Worm (Caenorhabditis elegans) whole organism, L3 larva: ENCODE results near the gene F53B1.9.

Source experiments
- R02D3.7 ChIP-seq: fragments of 150-350 bp; optimal IDR thresholded peaks from 2 replicates; lab custom pipeline; 2014; ENCODE audit warnings: missing biosample characterization, missing genetic modification characterization
- ZK546.5 ChIP-seq: sonication (generic microtip); optimal IDR thresholded peaks from 2 replicates; lab custom pipeline; 2017; ENCODE audit warnings: missing biosample characterization, missing genetic modification characterization
- aly-2 ChIP-seq: fragments of 150-350 bp; optimal IDR thresholded peaks from 2 replicates; lab custom pipeline; 2014; ENCODE audit warnings: missing biosample characterization, missing genetic modification characterization
- ama-1 ChIP-seq: fragments of 150-350 bp; optimal IDR thresholded peaks from 2 replicates; lab custom pipeline; 2018
- ceh-16 ChIP-seq: sonication (generic microtip); optimal IDR thresholded peaks from 2 replicates; lab custom pipeline; 2017; ENCODE audit warnings: missing biosample characterization, missing genetic modification characterization
- ceh-28 ChIP-seq: fragments of 150-350 bp; optimal IDR thresholded peaks from 2 replicates; lab custom pipeline; 2014; ENCODE audit warnings: missing biosample characterization, missing genetic modification reagents, missing genetic modification characterization
- ceh-82 ChIP-seq: fragments of 150-350 bp; optimal IDR thresholded peaks from 2 replicates; lab custom pipeline; 2014; ENCODE audit warnings: missing biosample characterization, missing genetic modification characterization
- ceh-9 ChIP-seq: sonication (generic microtip); optimal IDR thresholded peaks from 2 replicates; lab custom pipeline; 2018; ENCODE audit warnings: missing biosample characterization, missing genetic modification characterization
- daf-12 ChIP-seq: fragments of 150-350 bp; optimal IDR thresholded peaks from 2 replicates; lab custom pipeline; 2014; ENCODE audit warnings: missing biosample characterization, missing genetic modification reagents, missing genetic modification characterization
- egl-27 ChIP-seq: sonication (generic microtip); optimal IDR thresholded peaks from 4 replicates; lab custom pipeline; 2017; ENCODE audit warnings: missing biosample characterization, missing genetic modification reagents, missing genetic modification characterization
- egl-5 ChIP-seq: fragments of 150-350 bp; optimal IDR thresholded peaks from 2 replicates; lab custom pipeline; 2017; ENCODE audit warnings: missing biosample characterization, missing genetic modification reagents, missing genetic modification characterization, inconsistent platforms
- elt-1 ChIP-seq: fragments of 150-350 bp; optimal IDR thresholded peaks from 2 replicates; lab custom pipeline; 2014; ENCODE audit warnings: missing biosample characterization, missing genetic modification characterization
- elt-2 ChIP-seq: sonication (generic microtip); optimal IDR thresholded peaks from 2 replicates; lab custom pipeline; 2016; ENCODE audit warnings: missing genetic modification reagents, mild to moderate bottlenecking, missing genetic modification characterization, missing compliant biosample characterization
- elt-3 ChIP-seq, 3 experiments: fragments of 150-350 bp in 1 of 3; sonication (generic microtip) in 2 of 3; optimal IDR thresholded peaks; 2 replicates in 2 of 3; 4 replicates in 1 of 3; lab custom pipeline; 2014 to 2017; ENCODE audit warnings: missing biosample characterization in 3 of 3, missing genetic modification characterization in 3 of 3
- eor-1 ChIP-seq, 2 experiments: fragments of 150-350 bp; optimal IDR thresholded peaks; 2 replicates each; lab custom pipeline; 2014 to 2018; ENCODE audit warnings: missing biosample characterization in 2 of 2, missing genetic modification characterization in 2 of 2
- fkh-10 ChIP-seq: sonication (generic microtip); optimal IDR thresholded peaks from 2 replicates; lab custom pipeline; 2017; ENCODE audit warnings: missing biosample characterization, missing genetic modification reagents, missing genetic modification characterization
- fos-1 ChIP-seq: fragments of 150-350 bp; optimal IDR thresholded peaks from 2 replicates; lab custom pipeline; 2014; ENCODE audit warnings: missing biosample characterization, missing genetic modification characterization
- jun-1 ChIP-seq: fragments of 150-350 bp; optimal IDR thresholded peaks from 2 replicates; lab custom pipeline; 2014; ENCODE audit warnings: missing biosample characterization, missing genetic modification reagents, missing genetic modification characterization
- lin-15B ChIP-seq: fragments of 150-350 bp; optimal IDR thresholded peaks from 2 replicates; lab custom pipeline; 2014; ENCODE audit warnings: missing biosample characterization, missing genetic modification characterization
- lin-39 ChIP-seq: fragments of 150-350 bp; optimal IDR thresholded peaks from 2 replicates; lab custom pipeline; 2018; ENCODE audit warnings: missing biosample characterization, missing genetic modification reagents, missing genetic modification characterization
- lsy-12 ChIP-seq: sonication (generic microtip); optimal IDR thresholded peaks from 2 replicates; lab custom pipeline; 2016; ENCODE audit warnings: mild to moderate bottlenecking, missing genetic modification characterization, missing compliant biosample characterization
- mdl-1 ChIP-seq: fragments of 150-350 bp; optimal IDR thresholded peaks from 2 replicates; lab custom pipeline; 2014; ENCODE audit warnings: missing biosample characterization, missing genetic modification characterization
- mml-1 ChIP-seq: fragments of 150-350 bp; sonication (generic microtip); optimal IDR thresholded peaks from 3 replicates; lab custom pipeline; 2014; ENCODE audit warnings: missing biosample characterization, missing genetic modification characterization
- nfya-1 ChIP-seq: sonication (generic microtip); optimal IDR thresholded peaks from 2 replicates; lab custom pipeline; 2017; ENCODE audit warnings: missing genetic modification characterization, mild to moderate bottlenecking, missing compliant biosample characterization, antibody characterized with exemption, moderate library complexity; ENCODE audit not compliant: insufficient read depth
- nhr-11 ChIP-seq: fragments of 150-350 bp; optimal IDR thresholded peaks from 2 replicates; lab custom pipeline; 2014; ENCODE audit warnings: missing biosample characterization, missing genetic modification characterization
- nhr-12 ChIP-seq: fragments of 150-350 bp; optimal IDR thresholded peaks from 2 replicates; lab custom pipeline; 2014; ENCODE audit warnings: missing biosample characterization, missing genetic modification characterization
- nhr-23 ChIP-seq: fragments of 150-350 bp; optimal IDR thresholded peaks from 2 replicates; lab custom pipeline; 2014; ENCODE audit warnings: missing biosample characterization, missing genetic modification reagents, missing genetic modification characterization
- nhr-237 ChIP-seq: fragments of 150-350 bp; optimal IDR thresholded peaks from 2 replicates; lab custom pipeline; 2014; ENCODE audit warnings: missing biosample characterization, missing genetic modification characterization
- nhr-25 ChIP-seq: sonication (generic microtip); optimal IDR thresholded peaks from 2 replicates; lab custom pipeline; 2017; ENCODE audit warnings: missing biosample characterization, missing genetic modification characterization
- nhr-28 ChIP-seq: fragments of 150-350 bp; optimal IDR thresholded peaks from 2 replicates; lab custom pipeline; 2014; ENCODE audit warnings: missing biosample characterization, missing genetic modification characterization
- nhr-43 ChIP-seq: sonication (generic microtip); optimal IDR thresholded peaks from 2 replicates; lab custom pipeline; 2016; ENCODE audit warnings: mild to moderate bottlenecking, missing genetic modification characterization, missing compliant biosample characterization; ENCODE audit not compliant: poor library complexity, severe bottlenecking
- nhr-67 ChIP-seq: fragments of 150-350 bp; optimal IDR thresholded peaks from 2 replicates; lab custom pipeline; 2014; ENCODE audit warnings: missing biosample characterization, missing genetic modification characterization
- nhr-76 ChIP-seq: fragments of 150-350 bp; sonication (generic microtip); optimal IDR thresholded peaks from 5 replicates; lab custom pipeline; 2014; ENCODE audit warnings: missing biosample characterization, missing genetic modification characterization
- nhr-77 ChIP-seq: fragments of 150-350 bp; optimal IDR thresholded peaks from 2 replicates; lab custom pipeline; 2014; ENCODE audit warnings: missing biosample characterization, missing genetic modification characterization
- pha-4 ChIP-seq: fragments of 150-350 bp; optimal IDR thresholded peaks from 2 replicates; lab custom pipeline; 2014; ENCODE audit warnings: missing biosample characterization, missing genetic modification reagents, missing genetic modification characterization
- pqm-1 ChIP-seq: fragments of 150-350 bp; optimal IDR thresholded peaks from 2 replicates; lab custom pipeline; 2017; ENCODE audit warnings: missing biosample characterization, missing genetic modification characterization, inconsistent platforms
- sea-2 ChIP-seq: fragments of 150-350 bp; sonication (generic microtip); optimal IDR thresholded peaks from 4 replicates; lab custom pipeline; 2014; ENCODE audit warnings: missing biosample characterization, missing genetic modification reagents, missing genetic modification characterization
- skn-1 ChIP-seq: fragments of 150-350 bp; optimal IDR thresholded peaks from 2 replicates; lab custom pipeline; 2014; ENCODE audit warnings: missing biosample characterization, missing genetic modification characterization
- snpc-4 ChIP-seq: fragments of 150-350 bp; optimal IDR thresholded peaks from 2 replicates; lab custom pipeline; 2014; ENCODE audit warnings: missing biosample characterization, missing genetic modification characterization
- tbx-2 ChIP-seq: sonication (generic microtip); optimal IDR thresholded peaks from 2 replicates; lab custom pipeline; 2016; ENCODE audit warnings: mild to moderate bottlenecking, missing genetic modification characterization, missing compliant biosample characterization
- unc-39 ChIP-seq: sonication (generic microtip); optimal IDR thresholded peaks from 4 replicates; lab custom pipeline; 2017; ENCODE audit warnings: missing biosample characterization, missing genetic modification characterization
- unc-62 ChIP-seq: fragments of 150-350 bp; sonication (generic microtip); optimal IDR thresholded peaks from 4 replicates; lab custom pipeline; 2014; ENCODE audit warnings: missing biosample characterization, missing genetic modification reagents, missing genetic modification characterization
- zag-1 ChIP-seq: fragments of 150-350 bp; optimal IDR thresholded peaks from 2 replicates; lab custom pipeline; 2014; ENCODE audit warnings: missing biosample characterization, missing genetic modification characterization
- ztf-11 ChIP-seq: fragments of 150-350 bp; optimal IDR thresholded peaks from 2 replicates; lab custom pipeline; 2014; ENCODE audit warnings: missing biosample characterization, missing genetic modification characterization
- ztf-4 ChIP-seq: fragments of 150-350 bp; optimal IDR thresholded peaks from 2 replicates; lab custom pipeline; 2014; ENCODE audit warnings: missing biosample characterization, missing genetic modification characterization

F53B1.9 gene

DNA sequence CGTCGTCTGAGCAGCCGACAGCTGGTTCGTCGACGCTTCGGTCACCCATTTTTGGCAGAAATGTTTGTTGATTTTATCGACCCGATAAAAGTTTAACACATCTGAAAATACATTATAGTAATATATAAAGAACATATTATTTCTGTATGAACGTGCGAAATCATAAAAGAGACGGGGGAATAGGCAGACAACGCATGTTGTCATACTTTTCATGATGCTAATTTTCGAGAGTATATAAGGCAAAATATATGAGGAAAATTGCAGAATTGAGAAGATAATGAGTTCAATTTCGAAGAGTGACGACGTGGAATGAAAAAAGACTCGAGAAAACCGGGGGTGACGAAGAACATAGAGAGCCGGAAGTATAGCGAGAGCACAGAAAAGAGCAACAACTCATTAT lies 1.5 kb downstream of the F53B1.9 start, which contains the start of gene F53B1.8:
F53B1.8 (minus strand) TSS at position 101 of the 400 bp plus-strand sequence.
- TF ChIP-seq unc-62 (GFP tag; lab: Kevin White, UChicago) (no peak), nhr-11 (tag; lab: Kevin White, UChicago) (no peak), lsy-12 (no peak), ztf-11 (tag; lab: Kevin White, UChicago) (no peak), mdl-1 (no peak), ama-1 (lab: Kevin White, UChicago) (no peak), ztf-4 (tag; lab: Kevin White, UChicago) (no peak), mml-1 (no peak), fkh-10 (no peak), lin-39 (no peak), zag-1 (tag; lab: Kevin White, UChicago) (no peak), jun-1 (tag; lab: Kevin White, UChicago) (no peak), nhr-25 (tag; lab: Kevin White, UChicago) (no peak), ceh-28 (tag; lab: Kevin White, UChicago) (no peak), eor-1 (tag; optimal IDR thresholded peaks at IDR 0.05; lab: Kevin White, UChicago) (no peak), snpc-4 (no peak)
- TF ChIP-seq, all 47 proteins: peak for 0

DNA sequence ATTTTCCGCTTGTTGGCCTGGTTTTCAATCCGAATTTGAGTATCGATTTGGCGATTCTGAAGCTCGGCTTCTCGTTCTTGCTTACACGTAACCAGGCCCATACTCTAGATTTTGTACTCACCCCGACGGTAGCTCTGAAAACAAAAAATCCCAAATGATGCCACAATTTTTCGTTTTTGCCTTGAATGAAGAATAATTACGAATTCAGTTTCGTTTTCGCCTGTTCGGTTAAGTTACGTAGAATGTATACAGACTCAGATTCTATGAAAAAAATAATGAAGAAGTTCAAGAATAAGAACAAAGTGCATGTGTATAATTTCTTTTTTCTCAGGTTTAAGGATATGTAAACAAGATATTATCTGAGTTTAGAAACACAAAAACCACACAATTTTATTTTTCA lies 10.7 kb downstream of the F53B1.9 start, which contains the start of gene gpa-5:
gpa-5 (minus strand) TSS at position 101 of the 400 bp plus-strand sequence.
- TF ChIP-seq ceh-82 (tag; lab: Kevin White, UChicago) (no peak), fkh-10 (no peak), lin-15B (tag; lab: Kevin White, UChicago) (no peak), fos-1 (tag; lab: Kevin White, UChicago) (no peak)
- TF ChIP-seq, all 47 proteins: peak for 0

DNA sequence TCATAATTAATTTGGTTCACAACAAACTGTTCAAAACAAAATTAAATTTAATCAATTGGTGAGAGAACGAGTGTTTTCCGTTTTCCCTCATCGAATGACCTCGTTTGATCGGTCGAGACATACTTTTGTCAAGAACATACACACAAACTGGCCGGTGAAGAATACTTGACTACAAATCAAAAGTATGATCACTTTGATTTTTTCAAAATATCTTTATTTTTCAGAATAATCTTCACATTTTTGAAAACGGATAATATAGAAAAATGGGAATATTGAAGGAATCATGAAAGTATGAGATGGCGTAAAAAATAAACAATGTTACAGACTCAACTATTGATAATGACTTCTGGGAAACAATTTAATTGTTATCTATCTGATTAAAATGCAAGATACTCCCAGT lies 13.5 kb downstream of the F53B1.9 start, which contains the start of gene swip-10:
swip-10 (minus strand) TSS at position 101 of the 400 bp plus-strand sequence.
- TF ChIP-seq ama-1 (lab: Kevin White, UChicago) (no peak), ceh-82 (tag; lab: Kevin White, UChicago) (no peak), nhr-11 (tag; lab: Kevin White, UChicago) (no peak), R02D3.7 (tag; lab: Kevin White, UChicago) (no peak), unc-39 (no peak), snpc-4 (no peak), elt-3 (tag; optimal IDR thresholded peaks at IDR 0.05; lab: Kevin White, UChicago) (no peak), nhr-23 (tag; lab: Kevin White, UChicago) (no peak), daf-12 (tag; lab: Kevin White, UChicago) (no peak), nfya-1 (tag; lab: Kevin White, UChicago) (no peak)
- TF ChIP-seq, all 47 proteins: peak for 0

DNA sequence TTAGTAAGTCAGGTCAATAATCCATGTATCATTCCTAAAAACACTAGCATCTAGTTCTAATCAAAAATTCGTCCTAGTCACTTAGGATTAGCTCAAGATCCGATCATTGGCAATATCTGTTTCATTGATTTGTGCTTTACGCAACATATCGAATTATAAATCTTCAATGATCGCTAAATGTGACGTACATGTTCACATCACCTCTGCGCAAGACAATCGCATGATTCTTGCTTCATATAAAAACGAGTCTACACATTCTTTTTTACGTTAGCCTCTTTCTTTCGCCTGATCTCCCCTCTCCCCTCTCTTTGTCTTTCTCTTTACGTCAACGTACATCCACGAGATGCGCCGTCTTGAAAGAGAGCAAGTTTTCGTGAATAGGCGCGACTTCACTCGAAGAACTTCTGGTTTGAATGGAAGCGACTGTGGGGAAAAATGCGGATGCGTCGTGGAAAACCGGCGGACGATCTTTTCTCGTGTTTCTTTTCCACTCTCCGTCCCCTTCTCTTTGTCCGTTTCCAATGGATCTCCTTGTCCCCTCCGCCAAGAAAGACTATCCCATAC lies 15.3 kb downstream of the F53B1.9 start:
- TF ChIP-seq nhr-77 (tag; lab: Kevin White, UChicago), result no peak
- no peak for TF ChIP-seq R02D3.7 (tag; lab: Kevin White, UChicago)
- no peak for TF ChIP-seq egl-5 (tag; lab: Kevin White, UChicago)
- TF ChIP-seq nhr-23 (tag; lab: Kevin White, UChicago), result peak; percentile 51
- TF ChIP-seq ztf-4 (tag; lab: Kevin White, UChicago), result no peak
- TF ChIP-seq jun-1 (tag; lab: Kevin White, UChicago), result no peak
- no peak for TF ChIP-seq aly-2 (tag; lab: Kevin White, UChicago)
- TF ChIP-seq ztf-11 (tag; lab: Kevin White, UChicago), result no peak
- TF ChIP-seq fos-1 (tag; lab: Kevin White, UChicago), result no peak
- TF ChIP-seq sea-2 (GFP tag; lab: Kevin White, UChicago), result no peak
- no peak for TF ChIP-seq nhr-237 (tag; lab: Kevin White, UChicago)
- no peak for TF ChIP-seq eor-1 (tag; optimal IDR thresholded peaks at IDR 0.05; lab: Kevin White, UChicago)
- TF ChIP-seq nhr-28 (tag; lab: Kevin White, UChicago), result no peak
- TF ChIP-seq ceh-16 (tag; lab: Kevin White, UChicago), result no peak
- no peak for TF ChIP-seq tbx-2
- peak; percentile 66 for TF ChIP-seq nhr-25 (tag; lab: Kevin White, UChicago)
- no peak for TF ChIP-seq mdl-1
- TF ChIP-seq daf-12 (tag; lab: Kevin White, UChicago), result no peak
- no peak for TF ChIP-seq nhr-76
- TF ChIP-seq ceh-9, result no peak
- TF ChIP-seq ZK546.5 (tag; lab: Kevin White, UChicago), result no peak
- no peak for TF ChIP-seq elt-1
- no peak for TF ChIP-seq unc-62 (GFP tag; lab: Kevin White, UChicago)
- TF ChIP-seq nhr-12 (tag; lab: Kevin White, UChicago), result no peak
- TF ChIP-seq elt-2 (tag; lab: Kevin White, UChicago), result no peak
- peak; percentile 5 for TF ChIP-seq ama-1 (lab: Kevin White, UChicago)
- no peak for TF ChIP-seq mml-1
- TF ChIP-seq elt-3 (tag; optimal IDR thresholded peaks at IDR 0.05; lab: Kevin White, UChicago), result peak in 1 of 3 experiments; percentile 11
- TF ChIP-seq nhr-43 (tag; lab: Kevin White, UChicago), result peak; percentile 42
- no peak for TF ChIP-seq nhr-11 (tag; lab: Kevin White, UChicago)
- TF ChIP-seq egl-27 (tag; lab: Kevin White, UChicago), result no peak
- no peak for TF ChIP-seq nhr-67
- TF ChIP-seq pqm-1 (tag; lab: Kevin White, UChicago), result no peak
- no peak for TF ChIP-seq ceh-28 (tag; lab: Kevin White, UChicago)
- no peak for TF ChIP-seq skn-1 (tag; lab: Kevin White, UChicago)
- no peak for TF ChIP-seq lin-15B (tag; lab: Kevin White, UChicago)
- TF ChIP-seq pha-4 (tag; lab: Kevin White, UChicago), result no peak
